Fruit fly (Drosophila melanogaster): Measurements from ENCODE around the gene CG1943.

- TF ChIP-seq CG8478 (optimal IDR thresholded peaks at IDR 0.05) = no peak
- TF ChIP-seq CTCF (optimal IDR thresholded peaks at IDR 0.05) = no peak
These were observed 47.8 kb downstream of the CG1943 start for dm6 chr3R:7122172-7123072.

All from S2 (cell line).